Worm (Caenorhabditis elegans) whole organism, late embryonic: ENCODE results near the gene emb-1.

Experiments used
- Y22D7AL.16 ChIP-seq: sonication (generic microtip); optimal IDR thresholded peaks from 2 replicates; lab custom pipeline; 2016; ENCODE audit warnings: missing genetic modification characterization, missing compliant biosample characterization
- ahr-1 ChIP-seq: sonication (generic microtip); optimal IDR thresholded peaks from 2 replicates; lab custom pipeline; 2016; ENCODE audit warnings: missing genetic modification characterization, missing compliant biosample characterization
- ceh-19 ChIP-seq: fragments of 200-800 bp; sonication (Bioruptor generic); optimal IDR thresholded peaks from 2 replicates; lab custom pipeline; 2018; ENCODE audit warnings: mild to moderate bottlenecking, missing genetic modification characterization, missing compliant biosample characterization
- ceh-34 ChIP-seq: sonication (generic microtip); optimal IDR thresholded peaks from 2 replicates; lab custom pipeline; 2016; ENCODE audit warnings: mild to moderate bottlenecking, missing genetic modification characterization, missing compliant biosample characterization
- ceh-48 ChIP-seq: sonication (generic microtip); optimal IDR thresholded peaks from 2 replicates; lab custom pipeline; 2016; ENCODE audit warnings: missing genetic modification characterization, inconsistent platforms, missing compliant biosample characterization
- ceh-9 ChIP-seq: sonication (generic microtip); optimal IDR thresholded peaks from 2 replicates; lab custom pipeline; 2016; ENCODE audit warnings: mild to moderate bottlenecking, missing genetic modification characterization, inconsistent platforms, missing compliant biosample characterization
- eyg-1 ChIP-seq: sonication (generic microtip); optimal IDR thresholded peaks from 2 replicates; lab custom pipeline; 2016; ENCODE audit warnings: missing genotype, missing genetic modification characterization, missing compliant biosample characterization
- hlh-30 ChIP-seq: sonication (generic microtip); optimal IDR thresholded peaks from 2 replicates; lab custom pipeline; 2017; ENCODE audit warnings: antibody characterized with exemption, missing genetic modification characterization, missing compliant biosample characterization; ENCODE audit not compliant: insufficient read depth
- nhr-11 ChIP-seq: fragments of 150-350 bp; optimal IDR thresholded peaks from 2 replicates; lab custom pipeline; 2014; ENCODE audit warnings: missing biosample characterization, missing genetic modification characterization
- sox-4 ChIP-seq: sonication (generic microtip); optimal IDR thresholded peaks from 2 replicates; lab custom pipeline; 2017; ENCODE audit warnings: mild to moderate bottlenecking, missing genetic modification characterization, inconsistent platforms, missing compliant biosample characterization

DNA sequence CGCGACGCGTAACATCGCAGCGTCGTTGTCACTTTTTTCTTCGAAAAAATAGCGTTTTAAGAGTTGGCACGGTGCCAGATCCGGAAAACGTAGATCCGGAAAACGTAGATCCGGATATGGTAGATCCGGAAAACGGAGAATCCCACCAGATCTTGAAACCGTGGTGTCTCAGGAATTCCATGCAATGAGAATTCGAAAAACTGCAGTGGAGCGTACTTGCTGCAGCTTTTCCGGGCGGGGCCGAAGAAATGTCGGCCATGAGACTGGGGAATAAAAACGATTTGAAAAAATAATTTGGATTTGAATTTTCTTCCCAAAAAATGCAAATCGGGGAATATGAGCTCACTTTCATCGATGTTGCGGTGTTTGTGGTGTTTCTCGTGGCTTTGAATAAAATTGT lies 769 bp upstream of the emb-1 start, which contains the start of gene K10D2.5:
- no peak for TF ChIP-seq sox-4
- TF ChIP-seq ahr-1, result peak; percentile 80
- peak; percentile 94 for TF ChIP-seq ceh-34
- no peak for TF ChIP-seq ceh-9 (tag; lab: Kevin White, UChicago)
- TF ChIP-seq hlh-30 (tag; lab: Kevin White, UChicago), result peak; percentile 23
- TF ChIP-seq eyg-1, result peak; percentile 89
- TF ChIP-seq Y22D7AL.16, result no peak
- no peak for TF ChIP-seq nhr-11 (tag; lab: Kevin White, UChicago)
- TF ChIP-seq ceh-19, result peak; percentile 41
- TF ChIP-seq ceh-48 (tag; lab: Kevin White, UChicago), result peak; percentile 39
